Worm (Caenorhabditis elegans): ENCODE results near the gene nhr-219.

The nhr-219 gene

ce11 chrV:8922781-8923180 is 43.2 kb downstream of the nhr-219 start, which contains the start of gene ttr-47 (continued):
- TF ChIP-seq nhr-48 (tag; optimal IDR thresholded peaks at IDR 0.05) (peak; percentile 13), nhr-102 (tag; optimal IDR thresholded peaks at IDR 0.05) (peak; percentile 50), nhr-41 (GFP tag; IDR thresholded peaks at IDR 0.05) (no peak), ctbp-1 (GFP tag; IDR thresholded peaks at IDR 0.05) (no peak), Y105C5A.15 (GFP tag; IDR thresholded peaks at IDR 0.05) (no peak), T20F7.1 (GFP tag; optimal IDR thresholded peaks at IDR 0.05) (no peak), ceh-44 (GFP tag; IDR thresholded peaks at IDR 0.05) (no peak), snpc-4 (tag; optimal IDR thresholded peaks at IDR 0.05) (no peak), lin-39 (tag; optimal IDR thresholded peaks at IDR 0.05) (no peak), Y75B8A.6 (GFP tag; IDR thresholded peaks at IDR 0.05) (no peak), daf-16 (GFP tag; optimal IDR thresholded peaks at IDR 0.05) (peak in 1 of 2 experiments; percentile 93), daf-16 (tag; optimal IDR thresholded peaks at IDR 0.05) (peak; percentile 99), egl-27 (tag; optimal IDR thresholded peaks at IDR 0.05) (no peak), nhr-42 (GFP tag; IDR thresholded peaks at IDR 0.05) (no peak), hlh-11 (tag; optimal IDR thresholded peaks at IDR 0.05) (peak; percentile 72), lin-13 (GFP tag; optimal IDR thresholded peaks at IDR 0.05) (no peak), Y48G9A.11 (GFP tag; IDR thresholded peaks at IDR 0.05) (no peak), mes-2 (tag; optimal IDR thresholded peaks at IDR 0.05; ENCODE audit: poor library complexity, severe bottlenecking) (no peak), F49E8.2 (tag; optimal IDR thresholded peaks at IDR 0.05; ENCODE audit: borderline replicate concordance) (no peak), sdz-12 (GFP tag; optimal IDR thresholded peaks at IDR 0.05) (no peak), spr-1 (tag; optimal IDR thresholded peaks at IDR 0.05) (no peak)
